Worm (Caenorhabditis elegans) whole organism, early embryonic: ENCODE measurements around the gene W07A12.4.

Experiments
- B0310.2 ChIP-seq: sonication (generic microtip); optimal IDR thresholded peaks from 2 replicates; lab custom pipeline; 2016; ENCODE audit warnings: mild to moderate bottlenecking, missing genetic modification characterization, missing compliant biosample characterization
- F13C5.2 ChIP-seq: sonication (generic microtip); optimal IDR thresholded peaks from 2 replicates; lab custom pipeline; 2017; ENCODE audit warnings: mild to moderate bottlenecking, missing genetic modification characterization, inconsistent platforms, missing compliant biosample characterization
- aly-1 ChIP-seq: sonication (generic microtip); optimal IDR thresholded peaks from 2 replicates; lab custom pipeline; 2016; ENCODE audit warnings: missing genetic modification characterization, missing compliant biosample characterization
- ama-1 ChIP-seq: fragments of 150-350 bp; optimal IDR thresholded peaks from 2 replicates; lab custom pipeline; 2014
- ceh-13 ChIP-seq: fragments of 200-800 bp; sonication (Bioruptor generic); optimal IDR thresholded peaks from 2 replicates; lab custom pipeline; 2018; ENCODE audit warnings: mild to moderate bottlenecking, missing genetic modification characterization, missing compliant biosample characterization
- ceh-36 ChIP-seq: sonication (generic microtip); optimal IDR thresholded peaks from 2 replicates; lab custom pipeline; 2016; ENCODE audit warnings: missing genetic modification characterization, inconsistent platforms, missing compliant biosample characterization
- ets-7 ChIP-seq: sonication (generic microtip); optimal IDR thresholded peaks from 2 replicates; lab custom pipeline; 2016; ENCODE audit warnings: missing genotype, missing genetic modification characterization, missing compliant biosample characterization
- flt-1 ChIP-seq: fragments of 200-800 bp; sonication (Bioruptor generic); IDR thresholded peaks from 2 replicates; pipeline ENCODE4 v1.3.6; 2022; ENCODE audit warnings: missing genetic modification characterization, missing compliant biosample characterization
- hmbx-1 ChIP-seq: sonication (generic microtip); optimal IDR thresholded peaks from 2 replicates; lab custom pipeline; 2016; ENCODE audit warnings: mild to moderate bottlenecking, missing genetic modification characterization, missing compliant biosample characterization
- hmg-4 ChIP-seq: fragments of 200-800 bp; sonication (Bioruptor generic); optimal IDR thresholded peaks from 2 replicates; lab custom pipeline; 2018; ENCODE audit warnings: mild to moderate bottlenecking, missing genetic modification characterization, missing compliant biosample characterization
- hnd-1 ChIP-seq: sonication (generic microtip); optimal IDR thresholded peaks from 2 replicates; lab custom pipeline; 2016; ENCODE audit warnings: missing genetic modification characterization, missing compliant biosample characterization
- pes-1 ChIP-seq: fragments of 200-800 bp; sonication (Bioruptor generic); IDR thresholded peaks from 2 replicates; pipeline ENCODE4 v1.3.6; 2022; ENCODE audit warnings: missing genetic modification reagents, missing genetic modification characterization, missing compliant biosample characterization
- scrt-1 ChIP-seq: fragments of 200-800 bp; sonication (Bioruptor generic); IDR thresholded peaks from 2 replicates; pipeline ENCODE4 v1.3.6; 2022; ENCODE audit warnings: missing genetic modification characterization, missing compliant biosample characterization
- sea-1 ChIP-seq: fragments of 200-800 bp; sonication (Bioruptor generic); conservative IDR thresholded peaks from 2 replicates; pipeline ENCODE4 v1.3.6; 2022; ENCODE audit warnings: missing genetic modification characterization, missing compliant biosample characterization
- tbx-11 ChIP-seq: fragments of 200-800 bp; sonication (Bioruptor generic); IDR thresholded peaks from 2 replicates; pipeline ENCODE4 v1.3.6; 2022; ENCODE audit warnings: missing genetic modification characterization, missing compliant biosample characterization
- tbx-37 ChIP-seq: fragments of 200-800 bp; sonication (Bioruptor generic); conservative IDR thresholded peaks from 2 replicates; pipeline ENCODE4 v1.3.6; 2022; ENCODE audit warnings: missing genetic modification reagents, missing genetic modification characterization, missing compliant biosample characterization
- tra-4 ChIP-seq: sonication (generic microtip); optimal IDR thresholded peaks from 2 replicates; lab custom pipeline; 2017; ENCODE audit warnings: missing genetic modification characterization, missing compliant biosample characterization

Gene W07A12.4

DNA sequence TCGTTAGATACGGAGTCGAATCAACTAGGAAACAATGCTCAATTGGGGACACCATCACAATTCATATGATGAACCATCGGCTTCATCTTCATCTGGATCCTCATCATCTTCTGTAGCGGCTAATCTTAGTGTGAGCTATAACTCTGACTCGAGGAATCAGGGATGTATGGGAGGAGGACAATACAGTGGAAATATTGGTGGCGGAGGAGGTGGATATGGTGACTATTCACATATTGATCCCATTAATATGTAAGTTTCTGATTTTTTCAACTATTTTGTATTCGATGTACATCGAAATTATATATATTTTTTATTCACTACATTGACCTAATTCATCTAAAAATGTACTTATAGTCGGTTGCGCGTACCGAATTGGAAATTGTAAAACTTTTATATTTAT, 18.7 kb upstream of the W07A12.4 start:
- TF ChIP-seq scrt-1 (GFP tag; lab: Robert Waterston, UW) (no peak), ets-7 (no peak), F13C5.2 (no peak), tra-4 (tag; lab: Kevin White, UChicago) (no peak), tbx-37 (GFP tag; lab: Robert Waterston, UW) (no peak), sea-1 (no peak), pes-1 (GFP tag; lab: Robert Waterston, UW) (no peak), hmg-4 (GFP tag; lab: Kevin White, UChicago) (no peak), tbx-11 (no peak), ama-1 (lab: Kevin White, UChicago) (no peak), flt-1 (GFP tag; lab: Robert Waterston, UW) (no peak), ceh-36 (no peak), hmbx-1 (tag; lab: Kevin White, UChicago) (no peak), B0310.2 (tag; lab: Kevin White, UChicago) (no peak), ceh-13 (GFP tag; lab: Kevin White, UChicago) (no peak)

DNA sequence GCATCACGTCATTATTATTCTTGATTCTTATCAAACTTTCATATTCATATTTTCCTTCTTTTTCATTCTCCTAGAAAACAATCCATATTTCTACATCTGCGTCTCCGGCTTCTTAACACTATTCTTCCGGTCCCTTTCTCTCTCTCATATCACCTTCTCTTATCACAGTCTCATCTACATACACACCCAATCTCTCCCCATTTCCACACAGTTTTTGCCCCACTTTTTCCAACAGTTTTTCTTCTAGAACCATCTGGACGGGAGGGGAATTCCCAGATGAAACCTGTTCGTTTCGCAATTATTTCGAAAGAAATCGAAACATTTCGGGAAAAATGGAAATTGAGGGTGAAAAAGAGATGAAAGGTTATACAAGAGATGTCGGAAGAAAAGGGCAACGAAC, 17.9 kb upstream of the W07A12.4 start:
- TF ChIP-seq B0310.2 (tag; lab: Kevin White, UChicago): no peak
- no peak for TF ChIP-seq ceh-13 (GFP tag; lab: Kevin White, UChicago)
- no peak for TF ChIP-seq hmg-4 (GFP tag; lab: Kevin White, UChicago)
- no peak for TF ChIP-seq ceh-36
- TF ChIP-seq sea-1: no peak
- TF ChIP-seq ets-7: no peak
- no peak for TF ChIP-seq ama-1 (lab: Kevin White, UChicago)
- no peak for TF ChIP-seq hnd-1 (tag; lab: Kevin White, UChicago)
- no peak for TF ChIP-seq flt-1 (GFP tag; lab: Robert Waterston, UW)
- no peak for TF ChIP-seq tbx-37 (GFP tag; lab: Robert Waterston, UW)
- TF ChIP-seq aly-1 (tag; lab: Kevin White, UChicago): no peak
- TF ChIP-seq hmbx-1 (tag; lab: Kevin White, UChicago): no peak
- no peak for TF ChIP-seq pes-1 (GFP tag; lab: Robert Waterston, UW)
- TF ChIP-seq scrt-1 (GFP tag; lab: Robert Waterston, UW): no peak
- TF ChIP-seq tra-4 (tag; lab: Kevin White, UChicago): no peak
- TF ChIP-seq F13C5.2: no peak

DNA sequence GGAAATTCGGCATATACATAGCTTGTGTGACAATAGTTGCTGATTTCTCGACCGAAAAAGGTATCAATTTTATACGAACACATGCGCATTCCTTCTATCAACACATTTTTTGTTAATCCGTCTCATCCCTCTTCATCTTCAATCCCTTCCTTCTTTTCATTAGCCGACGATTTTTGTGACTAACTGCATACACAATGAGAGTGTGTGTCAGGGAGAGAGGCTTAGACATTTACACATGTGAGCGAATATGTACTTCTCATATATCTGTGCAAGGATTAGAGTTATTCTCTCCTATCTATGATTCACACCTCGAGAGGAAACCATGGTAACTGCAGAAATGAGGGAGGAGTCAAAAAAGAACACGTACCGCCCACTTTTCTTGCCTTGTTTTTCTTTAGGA, 15.7 kb upstream of the W07A12.4 start:
- TF ChIP-seq ceh-36 (peak; percentile 19), ama-1 (lab: Kevin White, UChicago) (no peak)

DNA sequence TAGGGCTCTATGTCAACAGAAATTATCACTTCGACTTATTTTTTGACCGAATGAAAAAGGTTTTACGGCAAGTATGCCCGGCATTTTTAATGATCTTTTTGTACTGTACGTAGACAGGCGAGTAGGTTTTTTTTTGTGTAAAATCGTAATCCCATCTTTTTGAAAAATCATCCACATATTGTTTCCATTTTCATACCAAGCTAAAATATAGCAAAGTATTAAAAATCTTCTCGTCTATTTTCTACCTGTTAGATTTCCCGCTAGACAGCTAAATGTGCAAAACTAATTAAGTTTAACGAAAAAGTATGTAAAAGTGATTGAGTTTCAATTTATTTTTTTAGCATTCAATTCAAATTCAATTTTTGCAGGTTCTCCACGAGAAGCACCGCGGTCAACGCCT, 14.7 kb upstream of the W07A12.4 start, which contains the start of gene C16D2.1:
Gene C16D2.1, plus strand, starts transcription at position 301 of the 400 bp plus-strand sequence.
- TF ChIP-seq sea-1 (no peak), ceh-13 (GFP tag; lab: Kevin White, UChicago) (no peak), hmg-4 (GFP tag; lab: Kevin White, UChicago) (no peak), tbx-11 (no peak), ets-7 (no peak), pes-1 (GFP tag; lab: Robert Waterston, UW) (no peak)

DNA sequence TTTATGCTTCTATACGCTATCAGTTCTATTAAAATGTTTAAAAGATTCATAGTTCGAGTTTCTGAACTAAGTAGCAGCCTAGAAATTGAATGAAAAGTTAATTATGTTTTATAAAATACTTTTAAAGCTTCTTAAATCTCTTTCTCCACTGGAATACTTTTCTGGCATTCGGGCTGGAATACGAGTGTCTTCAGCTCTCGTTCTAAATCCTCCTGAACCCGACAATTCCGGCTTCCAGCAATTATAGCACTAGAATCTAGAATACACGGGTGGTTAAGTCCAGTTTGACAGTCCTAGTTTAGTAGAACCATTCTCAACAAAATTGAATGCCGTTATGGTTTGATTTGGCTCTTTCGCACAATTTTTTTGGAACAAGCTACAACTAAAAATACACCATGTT, 13.7 kb upstream of the W07A12.4 start:
- TF ChIP-seq tbx-37 (GFP tag; lab: Robert Waterston, UW) (no peak), flt-1 (GFP tag; lab: Robert Waterston, UW) (no peak), ceh-13 (GFP tag; lab: Kevin White, UChicago) (no peak), ets-7 (no peak), hmg-4 (GFP tag; lab: Kevin White, UChicago) (no peak), tbx-11 (no peak), hmbx-1 (tag; lab: Kevin White, UChicago) (no peak), ama-1 (lab: Kevin White, UChicago) (no peak), sea-1 (no peak)

DNA sequence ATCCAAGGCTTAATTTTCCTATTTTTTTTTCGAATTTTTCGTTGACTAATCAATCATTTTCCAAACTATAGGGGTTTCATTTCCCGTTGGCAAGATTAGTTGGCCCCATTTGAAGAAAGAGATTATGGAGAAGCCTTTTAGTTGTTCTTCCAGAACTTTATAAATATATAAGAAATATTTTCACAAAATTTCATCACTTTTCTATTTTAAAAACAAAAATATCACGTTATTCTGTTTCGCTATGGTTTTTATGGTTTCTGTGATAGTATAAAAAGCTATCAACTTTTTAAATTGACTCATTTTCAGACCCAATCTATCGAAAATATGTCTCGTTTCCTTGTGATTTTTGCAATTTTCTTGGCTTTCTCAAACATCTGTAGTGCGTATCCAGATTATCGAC, 10.2 kb upstream of the W07A12.4 start, which contains the start of gene nlp-78:
Gene nlp-78, plus strand, starts transcription at position 301 of the 400 bp plus-strand sequence.
- TF ChIP-seq F13C5.2 (no peak), ets-7 (no peak)

DNA sequence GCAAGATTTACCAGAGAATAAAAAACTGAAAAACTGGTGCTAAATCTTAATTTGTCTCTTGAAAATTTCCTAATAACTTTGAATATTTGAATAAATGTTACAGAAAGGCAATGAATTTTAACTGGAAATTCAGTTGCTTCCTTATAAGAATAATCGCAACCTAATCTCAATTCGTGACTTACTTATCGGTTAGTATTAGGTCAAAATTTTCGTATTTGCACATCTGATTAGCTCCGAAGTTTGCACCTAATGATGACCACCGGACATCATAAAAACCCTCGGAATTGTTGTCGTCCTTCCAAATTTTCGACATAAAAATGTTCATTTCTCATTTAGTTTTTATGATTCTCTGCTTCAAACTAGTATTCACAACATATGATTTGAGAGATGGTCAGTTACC, 8.3 kb upstream of the W07A12.4 start, which contains the start of gene C16D2.3:
Gene C16D2.3, plus strand, starts transcription at position 301 of the 400 bp plus-strand sequence.
- TF ChIP-seq ceh-36 (no peak), aly-1 (tag; lab: Kevin White, UChicago) (no peak), flt-1 (GFP tag; lab: Robert Waterston, UW) (no peak), tra-4 (tag; lab: Kevin White, UChicago) (no peak), B0310.2 (tag; lab: Kevin White, UChicago) (no peak)

DNA sequence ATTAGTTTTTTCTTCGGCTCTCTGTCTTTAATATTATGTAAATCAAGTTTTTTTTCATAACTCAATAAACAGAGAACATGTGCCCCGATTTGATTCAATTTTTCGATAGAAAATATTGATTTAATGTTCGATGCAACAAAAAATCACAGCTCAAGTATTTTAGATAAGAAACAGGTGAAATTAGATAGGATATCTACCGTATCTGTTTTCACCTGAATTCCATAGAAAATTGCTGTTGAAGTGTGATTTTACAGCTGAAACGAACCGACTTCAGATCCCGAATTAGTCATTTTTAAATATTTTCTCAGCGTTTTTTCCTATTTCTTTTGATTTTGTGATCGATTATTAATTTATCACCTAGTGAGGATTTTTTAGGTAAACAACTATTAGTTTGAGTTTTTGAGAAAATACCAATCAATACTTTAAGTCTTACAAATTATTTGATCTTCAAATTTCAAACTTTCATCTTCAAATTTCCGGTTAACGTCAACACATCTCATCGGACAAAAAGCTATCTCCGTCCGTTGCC, 6.8 kb upstream of the W07A12.4 start, which contains the start of gene Y9C2UA.1:
Gene Y9C2UA.1, plus strand, starts transcription at position 479 of the 529 bp plus-strand sequence.
- no peak for TF ChIP-seq ama-1 (lab: Kevin White, UChicago)
- TF ChIP-seq B0310.2 (tag; lab: Kevin White, UChicago): no peak
- TF ChIP-seq ets-7: no peak
- TF ChIP-seq ceh-36: no peak
- no peak for TF ChIP-seq pes-1 (GFP tag; lab: Robert Waterston, UW)
- no peak for TF ChIP-seq hmg-4 (GFP tag; lab: Kevin White, UChicago)
- TF ChIP-seq scrt-1 (GFP tag; lab: Robert Waterston, UW): no peak
- TF ChIP-seq F13C5.2: no peak
- no peak for TF ChIP-seq hmbx-1 (tag; lab: Kevin White, UChicago)
- no peak for TF ChIP-seq ceh-13 (GFP tag; lab: Kevin White, UChicago)
- no peak for TF ChIP-seq tbx-37 (GFP tag; lab: Robert Waterston, UW)
- TF ChIP-seq tra-4 (tag; lab: Kevin White, UChicago): no peak
- TF ChIP-seq flt-1 (GFP tag; lab: Robert Waterston, UW): no peak
